Worm (Caenorhabditis elegans): ENCODE results near the gene klc-1.

ce11 chrIV:11044377-11044776, 39.2 kb upstream of the klc-1 start:
- TF ChIP-seq nhr-129 (tag; optimal IDR thresholded peaks at IDR 0.05) (no peak), unc-62 (GFP tag; optimal IDR thresholded peaks at IDR 0.05) (no peak), nhr-237 (tag; optimal IDR thresholded peaks at IDR 0.05) (no peak), skn-1 (tag; optimal IDR thresholded peaks at IDR 0.05) (no peak), lsy-2 (tag; optimal IDR thresholded peaks at IDR 0.05) (no peak), crh-2 (tag; optimal IDR thresholded peaks at IDR 0.05) (no peak), ama-1 (optimal IDR thresholded peaks at IDR 0.05) (no peak), R02D3.7 (tag; optimal IDR thresholded peaks at IDR 0.05) (no peak), fos-1 (tag; optimal IDR thresholded peaks at IDR 0.05) (no peak), ztf-4 (tag; optimal IDR thresholded peaks at IDR 0.05) (no peak), lin-39 (tag; optimal IDR thresholded peaks at IDR 0.05) (no peak), ztf-11 (tag; optimal IDR thresholded peaks at IDR 0.05) (no peak), F13H6.1 (tag; optimal IDR thresholded peaks at IDR 0.05) (no peak), nhr-11 (tag; optimal IDR thresholded peaks at IDR 0.05) (no peak)

All from whole organism, L2 larva.